Worm (Caenorhabditis elegans) whole organism, midembryonic: ENCODE data around the gene C18H7.7.
A peak's percentile ranks its signal among the peaks of the same experiment; 100 is the strongest.

Experiments
- T22C8.4 ChIP-seq: fragments of 200-800 bp; sonication (Bioruptor generic); IDR thresholded peaks from 2 replicates; pipeline ENCODE4 v1.3.6; 2022; ENCODE audit warnings: missing genetic modification characterization, missing compliant biosample characterization
- cog-1 ChIP-seq: sonication (generic microtip); optimal IDR thresholded peaks from 2 replicates; lab custom pipeline; 2016; ENCODE audit warnings: missing genetic modification characterization, missing compliant biosample characterization
- flt-1 ChIP-seq: fragments of 200-800 bp; sonication (Bioruptor generic); IDR thresholded peaks from 2 replicates; pipeline ENCODE4 v1.3.6; 2022; ENCODE audit warnings: missing genetic modification characterization, missing compliant biosample characterization
- klf-2 ChIP-seq: fragments of 200-800 bp; sonication (Bioruptor generic); conservative IDR thresholded peaks from 2 replicates; pipeline ENCODE4 v1.3.6; 2022; ENCODE audit warnings: missing genetic modification reagents, missing genetic modification characterization, missing compliant biosample characterization
- med-1 ChIP-seq: sonication (generic microtip); optimal IDR thresholded peaks from 2 replicates; lab custom pipeline; 2017; ENCODE audit warnings: missing genetic modification characterization, mild to moderate bottlenecking, missing compliant biosample characterization, antibody characterized with exemption, missing genetic modification reagents; ENCODE audit not compliant: insufficient read depth
- ref-1 ChIP-seq: fragments of 200-800 bp; sonication (Bioruptor generic); conservative IDR thresholded peaks from 2 replicates; pipeline ENCODE4 v1.3.6; 2022; ENCODE audit warnings: missing genetic modification reagents, missing genetic modification characterization, missing compliant biosample characterization
- tab-1 ChIP-seq: fragments of 200-800 bp; sonication (Bioruptor generic); IDR thresholded peaks from 2 replicates; pipeline ENCODE4 v1.3.6; 2022; ENCODE audit warnings: missing genetic modification characterization, missing compliant biosample characterization
- ztf-23 ChIP-seq: fragments of 200-800 bp; sonication (Bioruptor generic); IDR thresholded peaks from 2 replicates; pipeline ENCODE4 v1.3.6; 2022; ENCODE audit warnings: missing genetic modification reagents, missing genetic modification characterization, missing compliant biosample characterization
- ztf-29 ChIP-seq: fragments of 200-800 bp; sonication (Bioruptor generic); IDR thresholded peaks from 2 replicates; pipeline ENCODE4 v1.3.6; 2022; ENCODE audit warnings: missing genetic modification reagents, missing genetic modification characterization, missing compliant biosample characterization

Gene C18H7.7

DNA sequence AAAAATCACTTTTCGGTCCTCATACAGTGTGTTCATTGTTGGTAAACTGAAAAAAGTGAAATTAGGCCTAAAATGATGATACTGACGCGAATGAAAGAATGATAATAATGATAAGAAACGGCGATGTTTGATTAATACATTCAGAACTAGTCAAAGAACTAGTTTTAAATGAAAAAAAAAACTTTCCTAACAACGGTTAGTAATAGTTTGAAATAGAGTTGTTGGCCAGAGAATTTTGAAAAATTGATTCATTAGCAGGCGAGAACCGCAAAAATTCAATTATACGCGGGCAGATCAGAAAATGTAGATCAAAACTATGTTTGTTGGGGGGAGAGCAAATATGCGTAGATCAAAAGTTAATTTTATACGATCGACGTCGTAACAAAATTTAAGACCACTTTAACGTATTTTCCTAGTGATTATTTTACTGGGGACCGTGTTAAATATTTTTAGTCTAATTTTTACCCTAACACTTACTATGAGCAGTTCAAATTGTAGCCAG is 25.3 kb downstream of the C18H7.7 start, which contains the start of gene F56A11.5:
TSS of gene F56A11.5 (minus strand) at position 51 of the 502 bp plus-strand sequence.
- TF ChIP-seq klf-2 (GFP tag; lab: Robert Waterston, UW) (no peak), ztf-23 (GFP tag; lab: Robert Waterston, UW) (no peak), ztf-29 (GFP tag; lab: Robert Waterston, UW) (no peak), ref-1 (GFP tag; lab: Robert Waterston, UW) (no peak), tab-1 (no peak), med-1 (no peak), flt-1 (GFP tag; lab: Robert Waterston, UW) (no peak), cog-1 (no peak), T22C8.4 (GFP tag; lab: Robert Waterston, UW) (no peak)

DNA sequence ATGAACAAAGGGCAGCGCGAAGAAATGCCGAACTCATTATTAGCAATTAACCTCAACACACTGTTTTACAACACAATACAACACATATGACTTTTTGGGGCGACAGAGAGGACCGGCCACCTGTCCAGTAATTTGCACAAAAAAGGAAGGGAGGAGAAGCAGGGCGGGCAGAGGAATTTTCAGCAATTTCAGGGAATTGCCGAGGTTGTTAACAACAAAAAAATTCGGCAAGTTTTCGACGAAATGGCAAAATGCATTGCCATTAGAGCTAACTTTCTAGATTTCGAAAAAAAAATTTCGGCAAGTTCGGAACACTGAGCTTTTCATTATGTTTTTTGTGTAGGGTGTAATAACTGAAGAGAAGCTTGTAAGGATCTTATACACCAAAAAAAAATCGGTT is 32.2 kb downstream of the C18H7.7 start:
- TF ChIP-seq ref-1 (GFP tag; lab: Robert Waterston, UW) (no peak), ztf-23 (GFP tag; lab: Robert Waterston, UW) (no peak), ztf-29 (GFP tag; lab: Robert Waterston, UW) (no peak), cog-1 (no peak)

ce11 chrIV:563417-563816 is 32.8 kb downstream of the C18H7.7 start:
- TF ChIP-seq cog-1, result no peak
- TF ChIP-seq klf-2 (GFP tag; lab: Robert Waterston, UW), result no peak
- TF ChIP-seq ref-1 (GFP tag; lab: Robert Waterston, UW), result no peak
- TF ChIP-seq T22C8.4 (GFP tag; lab: Robert Waterston, UW), result no peak
- no peak for TF ChIP-seq ztf-29 (GFP tag; lab: Robert Waterston, UW)
- no peak for TF ChIP-seq ztf-23 (GFP tag; lab: Robert Waterston, UW)
- no peak for TF ChIP-seq tab-1
- no peak for TF ChIP-seq flt-1 (GFP tag; lab: Robert Waterston, UW)
- no peak for TF ChIP-seq med-1

- TF ChIP-seq ztf-23 (GFP tag; lab: Robert Waterston, UW), result no peak
- TF ChIP-seq flt-1 (GFP tag; lab: Robert Waterston, UW), result no peak
- TF ChIP-seq ztf-29 (GFP tag; lab: Robert Waterston, UW), result no peak
- no peak for TF ChIP-seq cog-1
- no peak for TF ChIP-seq T22C8.4 (GFP tag; lab: Robert Waterston, UW)
- no peak for TF ChIP-seq klf-2 (GFP tag; lab: Robert Waterston, UW)
- TF ChIP-seq tab-1, result no peak
- no peak for TF ChIP-seq ref-1 (GFP tag; lab: Robert Waterston, UW)
- TF ChIP-seq med-1, result no peak
These were observed 35.4 kb downstream of the C18H7.7 start for ce11 chrIV:560780-561179.

DNA sequence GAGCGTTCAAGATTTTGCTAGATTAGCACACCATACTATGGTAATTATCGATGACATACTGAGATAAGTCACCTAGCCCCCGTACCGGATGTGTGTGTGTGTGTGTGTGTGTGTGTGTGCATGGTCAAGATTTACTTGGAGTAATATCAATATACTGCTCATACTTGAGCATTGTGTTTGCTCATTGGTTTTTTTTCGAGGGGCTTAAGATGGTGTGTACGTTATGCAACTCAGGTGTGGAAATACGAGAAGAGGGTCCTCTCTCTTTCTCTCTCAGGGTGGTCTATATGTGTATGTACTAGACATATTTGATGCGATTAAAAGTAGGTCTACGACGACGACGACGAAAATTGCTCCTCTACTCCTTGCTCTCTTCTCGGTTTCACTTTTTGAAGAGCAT is 35.9 kb downstream of the C18H7.7 start:
- no peak for TF ChIP-seq T22C8.4 (GFP tag; lab: Robert Waterston, UW)
- TF ChIP-seq ztf-29 (GFP tag; lab: Robert Waterston, UW), result no peak
- no peak for TF ChIP-seq cog-1

DNA sequence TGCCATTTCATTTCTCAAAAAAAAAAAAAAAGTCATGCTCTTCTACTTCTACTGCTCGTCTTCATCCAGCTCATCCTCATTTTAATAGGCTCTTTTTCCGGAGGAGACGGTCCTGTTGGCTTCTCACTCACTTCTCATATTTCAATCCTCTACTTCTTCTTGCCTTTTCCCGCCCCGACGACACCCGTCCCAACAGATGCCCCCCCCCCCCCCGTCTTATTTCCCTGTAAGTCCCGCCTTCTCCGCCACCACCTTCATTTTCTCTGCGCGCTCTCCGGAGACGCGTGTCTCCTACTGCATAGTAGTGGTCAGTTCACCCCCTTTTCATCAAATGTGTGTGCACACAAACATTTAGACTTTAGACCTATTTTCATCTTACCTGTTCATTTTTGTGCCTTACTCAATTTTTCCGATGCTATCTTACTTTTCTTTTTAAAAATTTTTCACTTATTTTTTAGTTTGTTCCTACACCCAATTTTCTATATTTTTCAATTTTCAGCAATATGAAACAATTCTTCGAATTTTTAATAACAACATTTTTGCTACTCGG is 37.4 kb downstream of the C18H7.7 start, which contains the start of gene efn-4:
TSS of gene efn-4 (plus strand) at position 500 of the 550 bp plus-strand sequence.
- TF ChIP-seq cog-1 (no peak), ztf-23 (GFP tag; lab: Robert Waterston, UW) (0 out of 2 replicates have a peak, but pooled peaks have one; percentile 8)

DNA sequence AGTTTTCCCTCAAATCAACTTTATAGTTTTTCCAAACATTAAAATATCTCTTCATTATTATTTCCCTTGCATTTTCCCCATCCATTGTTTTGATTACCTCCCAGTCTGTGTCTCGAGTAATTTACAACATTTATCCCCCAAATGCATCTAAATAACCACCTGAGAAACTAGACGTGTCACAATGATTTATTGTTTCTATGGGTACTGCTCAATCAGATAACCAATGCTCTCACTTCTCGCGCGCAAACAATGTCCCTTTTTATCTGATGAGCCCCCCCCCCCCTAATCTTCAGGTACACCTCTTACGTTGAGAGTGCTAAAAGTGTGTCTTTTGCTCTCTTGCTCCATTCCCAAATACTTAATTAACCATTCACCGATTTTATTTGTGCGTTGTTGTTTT is 42.2 kb downstream of the C18H7.7 start:
- no peak for TF ChIP-seq ztf-29 (GFP tag; lab: Robert Waterston, UW)
- TF ChIP-seq cog-1, result no peak
- TF ChIP-seq ztf-23 (GFP tag; lab: Robert Waterston, UW), result no peak

- no peak for TF ChIP-seq ztf-23 (GFP tag; lab: Robert Waterston, UW)
- TF ChIP-seq ref-1 (GFP tag; lab: Robert Waterston, UW), result no peak
- TF ChIP-seq ztf-29 (GFP tag; lab: Robert Waterston, UW), result no peak
- TF ChIP-seq med-1, result no peak
- TF ChIP-seq klf-2 (GFP tag; lab: Robert Waterston, UW), result no peak
- TF ChIP-seq flt-1 (GFP tag; lab: Robert Waterston, UW), result no peak
- no peak for TF ChIP-seq T22C8.4 (GFP tag; lab: Robert Waterston, UW)
- no peak for TF ChIP-seq tab-1
- no peak for TF ChIP-seq cog-1
These were observed 44.3 kb downstream of the C18H7.7 start for ce11 chrIV:551923-552322.

DNA sequence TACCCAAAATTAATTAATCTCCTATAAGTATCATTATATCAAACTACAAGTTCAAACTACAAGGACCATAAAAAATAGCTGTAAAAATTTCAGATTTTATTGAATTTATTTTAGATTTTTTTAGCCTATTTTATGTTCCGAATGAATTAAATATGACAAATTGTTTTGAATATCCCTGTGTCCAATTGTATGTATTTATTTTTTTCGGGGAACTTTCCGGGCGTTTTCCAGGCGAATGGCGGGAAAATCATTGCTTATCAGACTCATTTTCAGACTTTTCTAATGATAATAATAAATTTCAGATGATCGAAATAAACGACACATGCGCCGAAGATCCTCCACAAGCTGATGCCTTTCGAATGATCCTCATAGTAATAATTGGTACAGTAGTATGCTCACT is 48.2 kb downstream of the C18H7.7 start, which contains the start of gene F56A11.4:
TSS of gene F56A11.4 (plus strand) at position 301 of the 400 bp plus-strand sequence.
- TF ChIP-seq T22C8.4 (GFP tag; lab: Robert Waterston, UW) (no peak), ztf-29 (GFP tag; lab: Robert Waterston, UW) (no peak), tab-1 (no peak), ref-1 (GFP tag; lab: Robert Waterston, UW) (no peak)

DNA sequence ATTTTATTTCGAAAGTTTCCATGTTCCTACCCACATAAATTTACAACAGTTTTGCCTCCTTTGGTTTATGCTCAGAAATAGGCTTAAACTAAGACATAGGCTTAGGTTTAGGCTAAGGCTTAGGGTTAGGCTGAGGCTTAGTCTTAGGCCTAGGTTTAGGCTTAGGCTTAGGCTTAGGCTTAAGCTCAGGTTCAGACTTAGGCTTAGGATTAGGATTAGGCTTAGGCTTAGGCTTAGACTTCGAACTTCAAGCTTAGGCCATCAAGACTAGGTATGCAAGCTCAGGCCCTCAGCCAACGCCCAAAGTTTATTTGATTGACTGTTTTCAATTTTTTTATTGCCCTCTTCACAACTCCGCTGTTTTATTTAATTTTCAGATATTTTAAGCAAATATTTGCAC is 50.3 kb downstream of the C18H7.7 start:
- TF ChIP-seq T22C8.4 (GFP tag; lab: Robert Waterston, UW) (no peak), flt-1 (GFP tag; lab: Robert Waterston, UW) (no peak), tab-1 (no peak), med-1 (no peak), klf-2 (GFP tag; lab: Robert Waterston, UW) (no peak), ztf-23 (GFP tag; lab: Robert Waterston, UW) (no peak), cog-1 (no peak), ref-1 (GFP tag; lab: Robert Waterston, UW) (no peak), ztf-29 (GFP tag; lab: Robert Waterston, UW) (no peak)
